Fruit fly (Drosophila melanogaster) whole organism, embryonic: ENCODE data around the gene Spase12.

Experiments used
- Abd-B ChIP-seq: fragments of 200-800 bp; sonication (Bioruptor generic); optimal IDR thresholded peaks from 2 replicates; lab custom pipeline; 2018; ENCODE audit warnings: missing biosample characterization, mild to moderate bottlenecking, missing genetic modification characterization, moderate library complexity
- Bgb ChIP-seq: fragments of 200-800 bp; sonication (Bioruptor generic); IDR thresholded peaks from 2 replicates; pipeline ENCODE4 v1.3.6; 2022; ENCODE audit warnings: missing biosample characterization, missing genetic modification characterization; ENCODE audit not compliant: partially characterized antibody
- CG10366 ChIP-seq: fragments of 200-800 bp; sonication (Bioruptor generic); IDR thresholded peaks from 2 replicates; pipeline ENCODE4 v1.3.6; 2022; ENCODE audit warnings: missing biosample characterization, missing genetic modification characterization
- CG10979 ChIP-seq: fragments of 200-800 bp; sonication (Bioruptor generic); optimal IDR thresholded peaks from 2 replicates; lab custom pipeline; 2018; ENCODE audit warnings: missing biosample characterization, mild to moderate bottlenecking, missing genetic modification characterization, moderate library complexity
- CG11504 ChIP-seq: fragments of 200-800 bp; sonication (Bioruptor generic); optimal IDR thresholded peaks from 3 replicates; lab custom pipeline; 2019; ENCODE audit warnings: missing biosample characterization, mild to moderate bottlenecking, missing genetic modification characterization, moderate library complexity
- CG13775 ChIP-seq: fragments of 200-800 bp; sonication (Bioruptor generic); optimal IDR thresholded peaks from 3 replicates; lab custom pipeline; 2017; ENCODE audit warnings: missing biosample characterization, mild to moderate bottlenecking, missing genetic modification characterization
- CG14710 ChIP-seq: fragments of 200-800 bp; sonication (Bioruptor generic); optimal IDR thresholded peaks from 3 replicates; lab custom pipeline; 2019; ENCODE audit warnings: missing biosample characterization, mild to moderate bottlenecking, missing genetic modification characterization, moderate library complexity
- CG17361 ChIP-seq: fragments of 200-800 bp; sonication (Bioruptor generic); IDR thresholded peaks from 3 replicates; pipeline ENCODE4 v1.3.6; 2022; ENCODE audit warnings: missing biosample characterization, missing genetic modification characterization
- CG1792 ChIP-seq: fragments of 200-800 bp; sonication (Bioruptor generic); optimal IDR thresholded peaks from 2 replicates; lab custom pipeline; 2016; ENCODE audit warnings: missing biosample characterization, missing genetic modification characterization
- CG18262 ChIP-seq: fragments of 200-800 bp; optimal IDR thresholded peaks from 3 replicates; lab custom pipeline; 2019; ENCODE audit warnings: missing biosample characterization, mild to moderate bottlenecking, missing genetic modification characterization, moderate library complexity
- CG2120 ChIP-seq: fragments of 200-800 bp; sonication (Bioruptor generic); optimal IDR thresholded peaks from 3 replicates; lab custom pipeline; 2016; ENCODE audit warnings: missing biosample characterization, missing genetic modification characterization
- CG2712 ChIP-seq: fragments of 200-800 bp; optimal IDR thresholded peaks from 3 replicates; lab custom pipeline; 2019; ENCODE audit warnings: missing biosample characterization, mild to moderate bottlenecking, missing genetic modification characterization, moderate library complexity
- CG30403 ChIP-seq: fragments of 200-800 bp; sonication (Bioruptor generic); optimal IDR thresholded peaks from 3 replicates; lab custom pipeline; 2016; ENCODE audit warnings: missing biosample characterization, missing genetic modification characterization
- CG31441 ChIP-seq: fragments of 200-800 bp; sonication (Bioruptor generic); IDR thresholded peaks from 2 replicates; pipeline ENCODE4 v1.3.6; 2022; ENCODE audit warnings: missing biosample characterization, missing genetic modification characterization
- CG3407 ChIP-seq: fragments of 200-800 bp; sonication (Bioruptor generic); optimal IDR thresholded peaks from 2 replicates; lab custom pipeline; 2018; ENCODE audit warnings: missing biosample characterization, mild to moderate bottlenecking, missing genetic modification characterization
- CG5180 ChIP-seq: fragments of 200-800 bp; sonication (Bioruptor generic); optimal IDR thresholded peaks from 3 replicates; lab custom pipeline; 2017; ENCODE audit warnings: missing biosample characterization, missing genetic modification characterization, mild to moderate bottlenecking, moderate library complexity, missing genetic modification reagents
- CG6854 ChIP-seq: fragments of 200-800 bp; sonication (Bioruptor generic); optimal IDR thresholded peaks from 3 replicates; lab custom pipeline; 2017; ENCODE audit warnings: missing biosample characterization, mild to moderate bottlenecking, missing genetic modification characterization
- CG7556 ChIP-seq: fragments of 200-800 bp; sonication (Bioruptor generic); optimal IDR thresholded peaks from 2 replicates; lab custom pipeline; 2017; ENCODE audit warnings: missing biosample characterization, mild to moderate bottlenecking, missing genetic modification characterization
- CG7928 ChIP-seq: fragments of 200-800 bp; sonication (Bioruptor generic); optimal IDR thresholded peaks from 2 replicates; lab custom pipeline; 2017; ENCODE audit warnings: missing biosample characterization, mild to moderate bottlenecking, missing genetic modification characterization
- CG8924 ChIP-seq: fragments of 200-800 bp; optimal IDR thresholded peaks from 3 replicates; lab custom pipeline; 2019; ENCODE audit warnings: missing biosample characterization, mild to moderate bottlenecking, missing genetic modification characterization, moderate library complexity
- CoRest ChIP-seq: fragments of 200-800 bp; sonication (Bioruptor generic); optimal IDR thresholded peaks from 3 replicates; lab custom pipeline; 2018; ENCODE audit warnings: missing biosample characterization, mild to moderate bottlenecking, missing genetic modification characterization, moderate library complexity
- D ChIP-seq, 2 experiments: fragments of 200-800 bp in 1 of 2; fragments of >200 bp in 1 of 2; sonication (Bioruptor generic) in 1 of 2; optimal IDR thresholded peaks; 2 replicates in 1 of 2; 3 replicates in 1 of 2; lab custom pipeline; 2017; ENCODE audit warnings: mild to moderate bottlenecking in 1 of 2, missing biosample characterization in 1 of 2, missing genetic modification characterization in 1 of 2, missing genetic modification reagents in 1 of 2
- D19A ChIP-seq: fragments of 200-800 bp; optimal IDR thresholded peaks from 3 replicates; lab custom pipeline; 2019; ENCODE audit warnings: missing biosample characterization, mild to moderate bottlenecking, missing genetic modification characterization, moderate library complexity
- MESR4 ChIP-seq: fragments of 200-800 bp; sonication (Bioruptor generic); optimal IDR thresholded peaks from 2 replicates; lab custom pipeline; 2018; ENCODE audit warnings: missing biosample characterization, mild to moderate bottlenecking, missing genetic modification characterization, moderate library complexity
- NFAT ChIP-seq: fragments of 200-800 bp; sonication (Bioruptor generic); IDR thresholded peaks from 2 replicates; pipeline ENCODE4 v1.3.6; 2022; ENCODE audit warnings: missing biosample characterization, missing genetic modification characterization
- Sox100B ChIP-seq: fragments of 200-800 bp; sonication (Bioruptor generic); optimal IDR thresholded peaks from 3 replicates; lab custom pipeline; 2018; ENCODE audit warnings: missing biosample characterization, mild to moderate bottlenecking, missing genetic modification characterization
- Xbp1 ChIP-seq: fragments of 200-800 bp; sonication (Bioruptor generic); optimal IDR thresholded peaks from 3 replicates; lab custom pipeline; 2016; ENCODE audit warnings: missing biosample characterization, mild to moderate bottlenecking, missing genetic modification characterization
- cg ChIP-seq: fragments of 200-800 bp; sonication (Bioruptor generic); optimal IDR thresholded peaks from 3 replicates; lab custom pipeline; 2019; ENCODE audit warnings: missing biosample characterization, mild to moderate bottlenecking, missing genetic modification characterization, moderate library complexity
- chinmo ChIP-seq: fragments of 200-800 bp; sonication (Bioruptor generic); IDR thresholded peaks from 4 replicates; pipeline ENCODE4 v1.3.6; 2022; ENCODE audit warnings: missing biosample characterization, missing genetic modification characterization; ENCODE audit not compliant: partially characterized antibody
- chm ChIP-seq: fragments of 200-800 bp; sonication (Bioruptor generic); IDR thresholded peaks from 2 replicates; pipeline ENCODE4 v1.3.6; 2022; ENCODE audit warnings: missing biosample characterization, missing genetic modification characterization
- dati ChIP-seq: fragments of 200-800 bp; sonication (Bioruptor generic); IDR thresholded peaks from 2 replicates; pipeline ENCODE4 v1.3.6; 2022; ENCODE audit warnings: missing biosample characterization, missing genetic modification characterization
- dmrt99B ChIP-seq: fragments of 200-800 bp; sonication (Bioruptor generic); optimal IDR thresholded peaks from 2 replicates; lab custom pipeline; 2018; ENCODE audit warnings: missing biosample characterization, mild to moderate bottlenecking, missing genetic modification characterization, moderate library complexity
- esg ChIP-seq: fragments of 200-800 bp; sonication (Bioruptor generic); conservative IDR thresholded peaks from 2 replicates; pipeline ENCODE4 v1.3.6; 2022; ENCODE audit warnings: missing biosample characterization, missing genetic modification characterization
- ewg ChIP-seq: fragments of 200-800 bp; sonication (Bioruptor generic); optimal IDR thresholded peaks from 3 replicates; lab custom pipeline; 2017; ENCODE audit warnings: mild to moderate bottlenecking, missing biosample characterization, missing genetic modification reagents, missing genetic modification characterization
- fd64A ChIP-seq: fragments of 200-800 bp; sonication (Bioruptor generic); optimal IDR thresholded peaks from 3 replicates; lab custom pipeline; 2018; ENCODE audit warnings: missing biosample characterization, mild to moderate bottlenecking, missing genetic modification characterization
- fd96Cb ChIP-seq: fragments of 200-800 bp; sonication (Bioruptor generic); optimal IDR thresholded peaks from 2 replicates; lab custom pipeline; 2018; ENCODE audit warnings: missing biosample characterization, mild to moderate bottlenecking, missing genetic modification characterization, moderate library complexity
- gem ChIP-seq: fragments of 200-800 bp; sonication (Bioruptor generic); optimal IDR thresholded peaks from 2 replicates; lab custom pipeline; 2019; ENCODE audit warnings: missing biosample characterization, mild to moderate bottlenecking, missing genetic modification characterization, moderate library complexity
- gsb-n ChIP-seq: fragments of 200-800 bp; sonication (Bioruptor generic); optimal IDR thresholded peaks from 3 replicates; lab custom pipeline; 2018; ENCODE audit warnings: missing biosample characterization, mild to moderate bottlenecking, missing genetic modification characterization
- nmo ChIP-seq: fragments of 200-800 bp; sonication (Bioruptor generic); optimal IDR thresholded peaks from 2 replicates; lab custom pipeline; 2018; ENCODE audit warnings: missing biosample characterization, mild to moderate bottlenecking, missing genetic modification characterization, moderate library complexity
- phol ChIP-seq: fragments of 200-800 bp; sonication (Bioruptor generic); optimal IDR thresholded peaks from 3 replicates; lab custom pipeline; 2018; ENCODE audit warnings: missing biosample characterization, mild to moderate bottlenecking, missing genetic modification characterization, moderate library complexity
- pros ChIP-seq: fragments of 200-800 bp; sonication (Bioruptor generic); optimal IDR thresholded peaks from 3 replicates; lab custom pipeline; 2019; ENCODE audit warnings: missing biosample characterization, mild to moderate bottlenecking, missing genetic modification characterization, moderate library complexity
- row ChIP-seq: fragments of 200-800 bp; sonication (Bioruptor generic); IDR thresholded peaks from 3 replicates; pipeline ENCODE4 v1.3.6; 2022; ENCODE audit warnings: missing biosample characterization, missing genetic modification characterization
- sd ChIP-seq: fragments of 200-800 bp; sonication (Bioruptor generic); optimal IDR thresholded peaks from 3 replicates; lab custom pipeline; 2018; ENCODE audit warnings: missing biosample characterization, mild to moderate bottlenecking, missing genetic modification characterization, moderate library complexity
- sens ChIP-seq: fragments of 200-800 bp; sonication (Bioruptor generic); peaks from one replicate; lab custom pipeline; 2016; ENCODE audit warnings: missing biosample characterization, missing genetic modification characterization
- sens-2 ChIP-seq: fragments of 200-800 bp; sonication (Bioruptor generic); IDR thresholded peaks from 2 replicates; pipeline ENCODE4 v1.3.6; 2022; ENCODE audit warnings: missing biosample characterization, missing genetic modification characterization
- tio ChIP-seq: fragments of 200-800 bp; sonication (Bioruptor generic); optimal IDR thresholded peaks from 2 replicates; lab custom pipeline; 2017; ENCODE audit warnings: missing biosample characterization, missing genetic modification characterization, inconsistent platforms
- toy ChIP-seq: fragments of 200-800 bp; sonication (Bioruptor generic); IDR thresholded peaks from 2 replicates; pipeline ENCODE4 v1.3.6; 2022; ENCODE audit warnings: missing biosample characterization, missing genetic modification characterization
- twi ChIP-seq: fragments of 200-800 bp; optimal IDR thresholded peaks from 2 replicates; lab custom pipeline; 2019; ENCODE audit warnings: missing biosample characterization, mild to moderate bottlenecking, missing genetic modification characterization, moderate library complexity

The Spase12 gene

DNA sequence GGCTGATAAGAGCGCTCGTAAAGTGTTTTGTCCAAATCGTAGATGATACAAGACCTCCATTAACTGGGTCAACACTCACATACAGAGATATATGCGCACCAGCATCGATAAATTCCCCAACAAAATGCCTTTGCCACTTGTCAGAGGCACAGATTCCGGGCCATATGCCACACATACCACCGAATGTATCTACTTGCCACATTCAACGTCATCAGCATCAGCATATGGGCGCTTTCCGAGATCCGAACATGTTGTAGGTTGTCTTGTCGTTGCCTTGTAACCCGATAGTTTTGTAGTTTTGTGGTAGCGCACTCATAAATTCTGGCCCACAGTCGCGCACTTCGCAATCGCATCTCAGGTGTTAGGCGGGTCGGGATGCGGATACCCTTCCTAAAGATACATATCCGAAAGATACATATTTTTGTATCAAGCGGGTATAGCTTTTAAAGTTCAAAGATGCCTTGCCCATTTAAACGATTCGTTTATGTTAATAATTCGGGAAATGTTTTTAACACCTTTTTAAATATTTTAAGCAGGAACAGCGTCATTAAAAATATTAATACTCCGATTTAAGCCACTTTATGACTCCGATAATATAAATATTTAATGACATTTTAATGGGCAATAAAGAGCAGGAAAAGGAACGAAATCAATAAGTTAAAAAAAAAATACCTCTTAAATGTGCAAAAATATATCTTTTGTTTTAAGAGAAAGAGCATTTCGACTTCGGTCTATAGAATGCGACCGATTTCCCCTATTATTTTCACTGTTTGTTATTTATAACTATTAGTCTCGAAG is 33.2 kb upstream of the Spase12 start:
- TF ChIP-seq CoRest (tag; lab: Kevin White, UChicago): peak; percentile 26
- no peak for TF ChIP-seq NFAT
- no peak for TF ChIP-seq CG8924
- no peak for TF ChIP-seq CG1792 (GFP tag; lab: Kevin White, UChicago)
- peak; percentile 10 for TF ChIP-seq Abd-B (GFP tag; lab: Kevin White, UChicago)
- TF ChIP-seq CG31441 (GFP tag; lab: Robert Waterston, UW): peak; percentile 41; the same call in 1 of the 2 replicates
- no peak for TF ChIP-seq toy
- peak; percentile 9 for TF ChIP-seq gsb-n (tag; lab: Kevin White, UChicago)
- TF ChIP-seq CG5180 (GFP tag; lab: Kevin White, UChicago): peak; percentile 6
- TF ChIP-seq tio (GFP tag; lab: Kevin White, UChicago): peak; percentile 24
- TF ChIP-seq Xbp1 (GFP tag; lab: Kevin White, UChicago): peak; percentile 7
- TF ChIP-seq CG6854 (GFP tag; lab: Kevin White, UChicago): no peak
- TF ChIP-seq sens (GFP tag; lab: Kevin White, UChicago): peak; percentile 81
- TF ChIP-seq CG2712: peak; percentile 39
- TF ChIP-seq chinmo (GFP tag; lab: Robert Waterston, UW): no peak
- TF ChIP-seq dati: no peak
- TF ChIP-seq D (optimal IDR thresholded peaks at IDR 0.05; lab: Kevin White, UChicago): no peak
- peak; percentile 47 for TF ChIP-seq D (GFP tag; optimal IDR thresholded peaks at IDR 0.05; lab: Kevin White, UChicago)
- TF ChIP-seq twi (tag; lab: Kevin White, UChicago): peak; percentile 96
- peak; percentile 39 for TF ChIP-seq sd (tag; lab: Kevin White, UChicago)
- no peak for TF ChIP-seq pros (GFP tag; lab: Kevin White, UChicago)
- TF ChIP-seq CG10366 (GFP tag; lab: Robert Waterston, UW): no peak
- TF ChIP-seq sens-2: no peak
- peak; percentile 45; the same call in 1 of the 3 replicates for TF ChIP-seq CG17361 (GFP tag; lab: Robert Waterston, UW)
- TF ChIP-seq chm (GFP tag; lab: Robert Waterston, UW): 0 out of 2 replicates have a peak, but pooled peaks have one; percentile 19
- no peak for TF ChIP-seq CG7928 (GFP tag; lab: Kevin White, UChicago)
- TF ChIP-seq dmrt99B (tag; lab: Kevin White, UChicago): peak; percentile 46
- no peak for TF ChIP-seq ewg (GFP tag; lab: Kevin White, UChicago)
- peak; percentile 41; the same call in 2 of the 3 replicates for TF ChIP-seq row
- no peak for TF ChIP-seq MESR4
- TF ChIP-seq CG2120 (GFP tag; lab: Kevin White, UChicago): no peak
- peak; percentile 95 for TF ChIP-seq D19A (tag; lab: Kevin White, UChicago)
- peak; percentile 43 for TF ChIP-seq phol
- peak; percentile 33 for TF ChIP-seq CG30403 (GFP tag; lab: Kevin White, UChicago)
- peak; percentile 28 for TF ChIP-seq CG14710 (tag; lab: Kevin White, UChicago)
- peak; percentile 38 for TF ChIP-seq cg (GFP tag; lab: Kevin White, UChicago)
- peak; percentile 16 for TF ChIP-seq fd96Cb (tag; lab: Kevin White, UChicago)
- no peak for TF ChIP-seq CG13775 (GFP tag; lab: Kevin White, UChicago)
- peak; percentile 48 for TF ChIP-seq gem
- TF ChIP-seq Sox100B (GFP tag; lab: Kevin White, UChicago): peak; percentile 54
- TF ChIP-seq Bgb (GFP tag; lab: Robert Waterston, UW): no peak
- TF ChIP-seq CG3407 (GFP tag; lab: Kevin White, UChicago): no peak
- TF ChIP-seq fd64A (GFP tag; lab: Kevin White, UChicago): no peak
- TF ChIP-seq CG10979: peak; percentile 56
- TF ChIP-seq nmo: peak; percentile 43
- TF ChIP-seq CG11504 (tag; lab: Kevin White, UChicago): no peak
- peak; percentile 19 for TF ChIP-seq CG7556
- no peak for TF ChIP-seq esg (GFP tag; lab: Robert Waterston, UW)
- TF ChIP-seq CG18262 (tag; lab: Kevin White, UChicago): peak; percentile 47
